Fruit fly (Drosophila melanogaster): Measurements from ENCODE around the gene mtDNA-helicase.

DNA sequence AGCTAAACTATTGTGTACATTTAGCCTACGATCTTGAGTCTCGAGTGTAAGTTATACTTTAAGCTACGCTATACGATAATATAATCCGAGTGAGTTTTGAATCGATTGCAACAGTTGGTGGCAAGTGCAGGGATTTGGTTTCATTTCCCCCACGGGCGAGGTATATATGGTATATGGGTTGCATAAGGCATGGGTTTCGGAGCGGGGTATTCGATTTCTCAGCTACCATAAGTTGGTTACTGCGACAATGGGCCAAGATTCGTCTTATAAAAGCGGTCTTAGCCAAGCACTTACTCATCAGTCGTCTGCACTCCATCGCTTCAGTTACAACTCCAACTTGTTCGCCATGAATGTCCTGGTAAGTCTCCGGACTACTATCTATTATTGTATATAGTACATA is 37.0 kb upstream of the mtDNA-helicase start, which contains the start of gene CG42367:
- TF ChIP-seq crp (GFP tag; optimal IDR thresholded peaks at IDR 0.05) (no peak), en (GFP tag; optimal IDR thresholded peaks at IDR 0.05) (no peak), fd96Cb (tag; optimal IDR thresholded peaks at IDR 0.05) (no peak), CG31388 (GFP tag; optimal IDR thresholded peaks at IDR 0.05) (no peak)

Data from whole organism, embryonic.